Fruit fly (Drosophila melanogaster) whole organism, embryonic: ENCODE measurements around the gene CG32544.

Experiments used
- CG10565 ChIP-seq: fragments of 200-800 bp; sonication (Bioruptor generic); optimal IDR thresholded peaks from 3 replicates; lab custom pipeline; 2016; ENCODE audit warnings: missing biosample characterization, mild to moderate bottlenecking, missing genetic modification characterization
- CG13287 ChIP-seq: fragments of 200-800 bp; sonication (Bioruptor generic); IDR thresholded peaks from 2 replicates; pipeline ENCODE4 v1.3.6; 2022; ENCODE audit warnings: missing biosample characterization, missing genetic modification characterization; ENCODE audit not compliant: partially characterized antibody
- CG14710 ChIP-seq: fragments of 200-800 bp; sonication (Bioruptor generic); optimal IDR thresholded peaks from 3 replicates; lab custom pipeline; 2019; ENCODE audit warnings: missing biosample characterization, mild to moderate bottlenecking, missing genetic modification characterization, moderate library complexity
- CG14860 ChIP-seq: fragments of 200-800 bp; sonication (Bioruptor generic); IDR thresholded peaks from 3 replicates; pipeline ENCODE4 v1.3.6; 2022; ENCODE audit warnings: missing biosample characterization, missing genetic modification characterization; ENCODE audit not compliant: partially characterized antibody
- CG15514 ChIP-seq: fragments of 200-800 bp; sonication (Bioruptor generic); optimal IDR thresholded peaks from 3 replicates; lab custom pipeline; 2017; ENCODE audit warnings: missing biosample characterization, missing genetic modification characterization, mild to moderate bottlenecking, moderate library complexity, missing genetic modification reagents
- CG15696 ChIP-seq: fragments of 200-800 bp; sonication (Bioruptor generic); optimal IDR thresholded peaks from 2 replicates; lab custom pipeline; 2019; ENCODE audit warnings: missing biosample characterization, mild to moderate bottlenecking, missing genetic modification characterization, moderate library complexity
- CG17361 ChIP-seq: fragments of 200-800 bp; sonication (Bioruptor generic); IDR thresholded peaks from 3 replicates; pipeline ENCODE4 v1.3.6; 2022; ENCODE audit warnings: missing biosample characterization, missing genetic modification characterization
- CG18262 ChIP-seq: fragments of 200-800 bp; optimal IDR thresholded peaks from 3 replicates; lab custom pipeline; 2019; ENCODE audit warnings: missing biosample characterization, mild to moderate bottlenecking, missing genetic modification characterization, moderate library complexity
- CG1832 ChIP-seq: fragments of 200-800 bp; sonication (Bioruptor generic); optimal IDR thresholded peaks from 2 replicates; lab custom pipeline; 2017; ENCODE audit warnings: missing biosample characterization, mild to moderate bottlenecking, missing genetic modification characterization, inconsistent platforms
- CG18476 ChIP-seq: fragments of 200-800 bp; sonication (Bioruptor generic); optimal IDR thresholded peaks from 2 replicates; lab custom pipeline; 2016; ENCODE audit warnings: missing biosample characterization, mild to moderate bottlenecking, missing genetic modification characterization
- CG2120 ChIP-seq: fragments of 200-800 bp; sonication (Bioruptor generic); optimal IDR thresholded peaks from 3 replicates; lab custom pipeline; 2016; ENCODE audit warnings: missing biosample characterization, missing genetic modification characterization
- CG2129 ChIP-seq: fragments of 200-800 bp; sonication (Bioruptor generic); IDR thresholded peaks from 2 replicates; pipeline ENCODE4 v1.3.6; 2022; ENCODE audit warnings: missing biosample characterization, missing genetic modification characterization; ENCODE audit not compliant: partially characterized antibody
- CG32772 ChIP-seq: fragments of 200-800 bp; sonication (Bioruptor generic); IDR thresholded peaks from 2 replicates; pipeline ENCODE4 v1.3.6; 2022; ENCODE audit warnings: missing biosample characterization, missing genetic modification characterization
- CG34224 ChIP-seq: fragments of 200-800 bp; sonication (Bioruptor generic); IDR thresholded peaks from 3 replicates; pipeline ENCODE4 v1.3.6; 2022; ENCODE audit warnings: missing biosample characterization, missing genetic modification characterization; ENCODE audit not compliant: partially characterized antibody
- CG42726 ChIP-seq: fragments of 200-800 bp; sonication (Bioruptor generic); IDR thresholded peaks from 2 replicates; pipeline ENCODE4 v1.3.6; 2022; ENCODE audit warnings: missing biosample characterization, missing genetic modification characterization; ENCODE audit not compliant: partially characterized antibody
- CG4424 ChIP-seq: fragments of 200-800 bp; sonication (Bioruptor generic); optimal IDR thresholded peaks from 3 replicates; lab custom pipeline; 2016; ENCODE audit warnings: missing biosample characterization, missing genetic modification characterization
- CG4617 ChIP-seq: fragments of 200-800 bp; sonication (Bioruptor generic); optimal IDR thresholded peaks from 3 replicates; lab custom pipeline; 2016; ENCODE audit warnings: missing biosample characterization, missing genetic modification characterization, borderline replicate concordance
- CG6175 ChIP-seq: fragments of 200-800 bp; sonication (Bioruptor generic); IDR thresholded peaks from 3 replicates; pipeline ENCODE4 v1.3.6; 2022; ENCODE audit warnings: missing biosample characterization, missing genetic modification characterization
- CG6791 ChIP-seq: fragments of 200-800 bp; sonication (Bioruptor generic); IDR thresholded peaks from 3 replicates; pipeline ENCODE4 v1.3.6; 2022; ENCODE audit warnings: missing biosample characterization, missing genetic modification characterization; ENCODE audit not compliant: partially characterized antibody
- CG7839 ChIP-seq: fragments of 200-800 bp; sonication (Bioruptor generic); optimal IDR thresholded peaks from 3 replicates; lab custom pipeline; 2018; ENCODE audit warnings: missing biosample characterization, mild to moderate bottlenecking, missing genetic modification characterization, moderate library complexity
- CG8924 ChIP-seq: fragments of 200-800 bp; optimal IDR thresholded peaks from 3 replicates; lab custom pipeline; 2019; ENCODE audit warnings: missing biosample characterization, mild to moderate bottlenecking, missing genetic modification characterization, moderate library complexity
- CG9437 ChIP-seq: fragments of 200-800 bp; sonication (Bioruptor generic); optimal IDR thresholded peaks from 2 replicates; lab custom pipeline; 2018; ENCODE audit warnings: missing biosample characterization, mild to moderate bottlenecking, missing genetic modification characterization
- Dll ChIP-seq: fragments of 200-800 bp; sonication (Bioruptor generic); IDR thresholded peaks from 4 replicates; pipeline ENCODE4 v1.3.6; 2022; ENCODE audit warnings: missing biosample characterization, missing genetic modification characterization; ENCODE audit not compliant: partially characterized antibody
- Doc3 ChIP-seq: fragments of 200-800 bp; sonication (Bioruptor generic); IDR thresholded peaks from 3 replicates; pipeline ENCODE4 v1.3.6; 2022; ENCODE audit warnings: missing biosample characterization, missing genetic modification characterization; ENCODE audit not compliant: partially characterized antibody
- Dref ChIP-seq: fragments of 200-800 bp; sonication (Bioruptor generic); IDR thresholded peaks from 2 replicates; pipeline ENCODE4 v1.3.6; 2022; ENCODE audit warnings: missing biosample characterization, missing genetic modification characterization
- E2f2 ChIP-seq: fragments of 200-800 bp; sonication (Bioruptor generic); IDR thresholded peaks from 2 replicates; pipeline ENCODE4 v1.3.6; 2022; ENCODE audit warnings: missing biosample characterization, missing genetic modification characterization
- MBD-R2 ChIP-seq: fragments of 200-800 bp; sonication (Bioruptor generic); IDR thresholded peaks from 2 replicates; pipeline ENCODE4 v1.3.6; 2022; ENCODE audit warnings: missing biosample characterization, missing genetic modification characterization
- NK7.1 ChIP-seq: fragments of 200-800 bp; sonication (Bioruptor generic); optimal IDR thresholded peaks from 3 replicates; lab custom pipeline; 2016; ENCODE audit warnings: missing biosample characterization, missing genetic modification characterization
- Pdp1 ChIP-seq, 2 experiments: fragments of 200-800 bp; sonication (Bioruptor generic); optimal IDR thresholded peaks; 3 replicates each; lab custom pipeline; 2016; ENCODE audit warnings: missing biosample characterization in 2 of 2, missing genetic modification characterization in 2 of 2, mild to moderate bottlenecking in 1 of 2, moderate library complexity in 1 of 2
- Sin3A ChIP-seq: fragments of >200 bp; optimal IDR thresholded peaks from 2 replicates; lab custom pipeline; 2018
- Sry-δ ChIP-seq: fragments of 200-800 bp; sonication (Bioruptor generic); optimal IDR thresholded peaks from 2 replicates; lab custom pipeline; 2016; ENCODE audit warnings: missing biosample characterization, missing genetic modification characterization
- amos ChIP-seq: fragments of 200-800 bp; sonication (Bioruptor generic); IDR thresholded peaks from 2 replicates; pipeline ENCODE4 v1.3.6; 2022; ENCODE audit warnings: missing biosample characterization, missing genetic modification characterization; ENCODE audit not compliant: partially characterized antibody
- chn ChIP-seq: fragments of 200-800 bp; sonication (Bioruptor generic); optimal IDR thresholded peaks from 2 replicates; lab custom pipeline; 2016; ENCODE audit warnings: missing biosample characterization, missing genetic modification characterization
- ci ChIP-seq: fragments of 200-800 bp; sonication (Bioruptor generic); IDR thresholded peaks from 3 replicates; pipeline ENCODE4 v1.3.6; 2022; ENCODE audit warnings: missing biosample characterization, missing genetic modification characterization
- dm ChIP-seq: fragments of 200-800 bp; sonication (Bioruptor generic); optimal IDR thresholded peaks from 3 replicates; lab custom pipeline; 2016; ENCODE audit warnings: missing biosample characterization, missing genetic modification characterization
- dmrt11E ChIP-seq: fragments of 200-800 bp; sonication (Bioruptor generic); optimal IDR thresholded peaks from 3 replicates; lab custom pipeline; 2018; ENCODE audit warnings: missing biosample characterization, mild to moderate bottlenecking, missing genetic modification characterization, moderate library complexity
- gfzf ChIP-seq: fragments of 200-800 bp; sonication (Bioruptor generic); optimal IDR thresholded peaks from 2 replicates; lab custom pipeline; 2016; ENCODE audit warnings: missing biosample characterization, mild to moderate bottlenecking, missing genetic modification characterization, moderate library complexity
- mld ChIP-seq: fragments of 200-800 bp; sonication (Bioruptor generic); IDR thresholded peaks from 3 replicates; pipeline ENCODE4 v1.3.6; 2022; ENCODE audit warnings: missing biosample characterization, missing genetic modification characterization; ENCODE audit not compliant: partially characterized antibody
- nerfin-2 ChIP-seq: fragments of 200-800 bp; sonication (Bioruptor generic); IDR thresholded peaks from 2 replicates; pipeline ENCODE4 v1.3.6; 2022; ENCODE audit warnings: missing biosample characterization, missing genetic modification characterization; ENCODE audit not compliant: partially characterized antibody
- nmo ChIP-seq: fragments of 200-800 bp; sonication (Bioruptor generic); optimal IDR thresholded peaks from 2 replicates; lab custom pipeline; 2018; ENCODE audit warnings: missing biosample characterization, mild to moderate bottlenecking, missing genetic modification characterization, moderate library complexity
- onecut ChIP-seq: fragments of 200-800 bp; sonication (Bioruptor generic); IDR thresholded peaks from 2 replicates; pipeline ENCODE4 v1.3.6; 2022; ENCODE audit warnings: missing biosample characterization, missing genetic modification characterization
- slbo ChIP-seq: fragments of 200-800 bp; sonication (Bioruptor generic); IDR thresholded peaks from 2 replicates; pipeline ENCODE4 v1.3.6; 2022; ENCODE audit warnings: missing biosample characterization, missing genetic modification characterization
- sna ChIP-seq: fragments of 200-800 bp; sonication (Bioruptor generic); IDR thresholded peaks from 2 replicates; pipeline ENCODE4 v1.3.6; 2022; ENCODE audit warnings: missing biosample characterization, missing genetic modification characterization; ENCODE audit not compliant: partially characterized antibody
- ttk ChIP-seq: fragments of 200-800 bp; sonication (Bioruptor generic); IDR thresholded peaks from 2 replicates; pipeline ENCODE4 v2.1.2; 2022; ENCODE audit warnings: missing biosample characterization, missing genetic modification characterization
- unc-4 ChIP-seq: fragments of 200-800 bp; sonication (Bioruptor generic); IDR thresholded peaks from 2 replicates; pipeline ENCODE4 v1.3.6; 2022; ENCODE audit warnings: missing biosample characterization, missing genetic modification characterization; ENCODE audit not compliant: partially characterized antibody
- vnd ChIP-seq: fragments of 200-800 bp; sonication (Bioruptor generic); IDR thresholded peaks from 3 replicates; pipeline ENCODE4 v1.3.6; 2022; ENCODE audit warnings: missing biosample characterization, missing genetic modification characterization; ENCODE audit not compliant: partially characterized antibody

CG32544 gene

DNA sequence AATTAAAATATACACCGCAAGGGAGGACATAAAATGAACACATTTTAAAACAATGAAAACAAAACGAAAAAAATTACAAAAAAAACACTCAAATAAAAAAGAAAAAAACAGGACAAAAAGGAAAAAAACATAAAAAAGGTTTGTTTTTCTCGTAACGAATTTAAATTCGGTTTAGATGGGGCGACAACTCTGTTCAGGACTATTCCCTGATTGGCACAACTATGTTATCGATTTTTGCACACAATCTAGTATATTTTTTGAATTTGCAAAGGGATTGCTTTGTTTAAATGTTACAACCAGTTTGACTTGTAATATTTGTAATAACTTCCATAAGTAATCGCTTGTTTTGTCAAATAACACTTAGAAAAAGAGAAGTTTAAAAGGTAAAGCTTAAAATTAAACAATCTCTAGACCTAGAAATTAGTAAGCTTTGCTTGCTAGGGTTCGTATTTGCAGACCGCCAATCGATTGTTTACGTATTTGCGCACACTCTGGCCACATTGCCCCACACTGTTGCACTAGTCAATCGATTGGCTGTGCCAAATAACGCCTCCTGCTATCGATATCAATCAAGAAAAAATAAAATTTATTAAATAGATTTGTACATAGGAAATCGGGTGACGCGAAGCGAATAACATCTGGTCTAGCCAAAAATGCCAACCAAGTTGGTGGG lies 24.1 kb downstream of the CG32544 start, which contains the start of gene CG7332 (continued):
- TF ChIP-seq CG9437 (GFP tag; lab: Kevin White, UChicago) (peak; percentile 59), vnd (GFP tag; lab: Robert Waterston, UW) (peak; percentile 46; the same call in 2 of the 3 replicates), NK7.1 (GFP tag; lab: Kevin White, UChicago) (no peak), mld (GFP tag; lab: Robert Waterston, UW) (peak; percentile 59; the same call in 1 of the 3 replicates), CG1832 (GFP tag; lab: Kevin White, UChicago) (no peak), CG17361 (GFP tag; lab: Robert Waterston, UW) (0 out of 3 replicates have a peak, but pooled peaks have one; percentile 16), CG32772 (no peak), amos (GFP tag; lab: Robert Waterston, UW) (peak; percentile 67), E2f2 (GFP tag; lab: Robert Waterston, UW) (peak; percentile 72; the same call in 1 of the 2 replicates), chn (GFP tag; lab: Kevin White, UChicago) (no peak), Dref (GFP tag; lab: Robert Waterston, UW) (peak; percentile 85), CG2129 (GFP tag; lab: Robert Waterston, UW) (0 out of 2 replicates have a peak, but pooled peaks have one; percentile 11), gfzf (GFP tag; lab: Kevin White, UChicago) (peak; percentile 68), CG18476 (GFP tag; lab: Kevin White, UChicago) (no peak), CG6175 (GFP tag; lab: Robert Waterston, UW) (no peak), ttk (no peak), CG18262 (peak; percentile 3), onecut (GFP tag; lab: Robert Waterston, UW) (peak; percentile 50; the same call in 1 of the 2 replicates), Sry-δ (peak; percentile 69), sna (GFP tag; lab: Robert Waterston, UW) (peak; percentile 43; the same call in 1 of the 2 replicates), CG13287 (GFP tag; lab: Robert Waterston, UW) (peak; percentile 63), Dll (GFP tag; lab: Robert Waterston, UW) (peak; percentile 64; the same call in 1 of the 4 replicates), CG4424 (peak; percentile 19), Pdp1 (GFP tag; optimal IDR thresholded peaks at IDR 0.05; lab: Kevin White, UChicago) (peak in 1 of 2 experiments; percentile 18), CG7839 (tag; lab: Kevin White, UChicago) (no peak), CG15696 (tag; lab: Kevin White, UChicago) (no peak), CG42726 (GFP tag; lab: Robert Waterston, UW) (peak; percentile 6; the same call in 1 of the 2 replicates), dm (GFP tag; lab: Kevin White, UChicago) (no peak), CG14860 (peak; percentile 39; the same call in 1 of the 3 replicates), ci (GFP tag; lab: Robert Waterston, UW) (no peak), CG8924 (tag; lab: Kevin White, UChicago) (peak; percentile 28), CG4617 (GFP tag; lab: Kevin White, UChicago) (peak; percentile 28), CG10565 (GFP tag; lab: Kevin White, UChicago) (no peak), MBD-R2 (GFP tag; lab: Robert Waterston, UW) (peak; percentile 44), CG14710 (tag; lab: Kevin White, UChicago) (peak; percentile 11), CG34224 (GFP tag; lab: Robert Waterston, UW) (peak; percentile 58; the same call in 2 of the 3 replicates), nerfin-2 (peak; percentile 42), slbo (GFP tag; lab: Robert Waterston, UW) (no peak; the same call in 1 of the 2 replicates), Sin3A (lab: Kevin White, UChicago) (peak; percentile 74), CG6791 (GFP tag; lab: Robert Waterston, UW) (peak; percentile 80), dmrt11E (tag; lab: Kevin White, UChicago) (no peak), CG2120 (peak; percentile 15), CG15514 (GFP tag; lab: Kevin White, UChicago) (peak; percentile 47), Doc3 (GFP tag; lab: Robert Waterston, UW) (peak; percentile 46; the same call in 1 of the 3 replicates), nmo (GFP tag; lab: Kevin White, UChicago) (peak; percentile 17), unc-4 (GFP tag; lab: Robert Waterston, UW) (peak; percentile 50; the same call in 1 of the 2 replicates)
